Fruit fly (Drosophila melanogaster): ENCODE data around the gene CG33160.

Gene CG33160

dm6 chr3L:3157651-3158050, 48.5 kb downstream of the CG33160 start:
- TF ChIP-seq CG4496 (GFP tag; IDR thresholded peaks at IDR 0.05) (no peak), Pif1B (GFP tag; optimal IDR thresholded peaks at IDR 0.05) (no peak), CG34367 (tag; optimal IDR thresholded peaks at IDR 0.05) (no peak), gl (tag; optimal IDR thresholded peaks at IDR 0.05) (no peak), CG10348 (GFP tag; IDR thresholded peaks at IDR 0.05) (no peak), CG14655 (GFP tag; optimal IDR thresholded peaks at IDR 0.05) (no peak), CG13204 (GFP tag; optimal IDR thresholded peaks at IDR 0.05) (no peak), rn (GFP tag; IDR thresholded peaks at IDR 0.05) (no peak), Pif1A (GFP tag; optimal IDR thresholded peaks at IDR 0.05) (no peak), CG15710 (tag; optimal IDR thresholded peaks at IDR 0.05) (no peak)
